Fruit fly (Drosophila melanogaster) whole organism, embryonic: Measurements from ENCODE around the gene Rbfox1.

ENCODE experiments used
- ATbp ChIP-seq: fragments of 200-800 bp; sonication (Bioruptor generic); optimal IDR thresholded peaks from 2 replicates; lab custom pipeline; 2017; ENCODE audit warnings: missing biosample characterization, mild to moderate bottlenecking, missing genetic modification characterization, missing genetic modification reagents
- Blimp-1 ChIP-seq: fragments of 200-800 bp; sonication (Bioruptor generic); optimal IDR thresholded peaks from 3 replicates; lab custom pipeline; 2018; ENCODE audit warnings: missing biosample characterization, missing genetic modification characterization, mild to moderate bottlenecking, moderate library complexity, missing genetic modification reagents
- CG10366 ChIP-seq: fragments of 200-800 bp; sonication (Bioruptor generic); IDR thresholded peaks from 2 replicates; pipeline ENCODE4 v1.3.6; 2022; ENCODE audit warnings: missing biosample characterization, missing genetic modification characterization
- CG10431 ChIP-seq: fragments of 200-800 bp; sonication (Bioruptor generic); optimal IDR thresholded peaks from 3 replicates; lab custom pipeline; 2018; ENCODE audit warnings: missing biosample characterization, mild to moderate bottlenecking, missing genetic modification characterization
- CG10543 ChIP-seq: fragments of 200-800 bp; sonication (Bioruptor generic); optimal IDR thresholded peaks from 3 replicates; lab custom pipeline; 2017; ENCODE audit warnings: missing biosample characterization, mild to moderate bottlenecking, missing genetic modification characterization, moderate library complexity
- CG10654 ChIP-seq: fragments of 200-800 bp; sonication (Bioruptor generic); optimal IDR thresholded peaks from 2 replicates; lab custom pipeline; 2016; ENCODE audit warnings: missing biosample characterization, missing genetic modification characterization
- CG11723 ChIP-seq: fragments of 200-800 bp; sonication (Bioruptor generic); optimal IDR thresholded peaks from 2 replicates; lab custom pipeline; 2017; ENCODE audit warnings: missing biosample characterization, mild to moderate bottlenecking, missing genetic modification characterization
- CG12219 ChIP-seq: fragments of 200-800 bp; sonication (Bioruptor generic); optimal IDR thresholded peaks from 3 replicates; lab custom pipeline; 2018; ENCODE audit warnings: missing biosample characterization, mild to moderate bottlenecking, missing genetic modification characterization
- CG12236 ChIP-seq: fragments of 200-800 bp; sonication (Bioruptor generic); optimal IDR thresholded peaks from 2 replicates; lab custom pipeline; 2016; ENCODE audit warnings: missing biosample characterization, missing genetic modification characterization
- CG12659 ChIP-seq: fragments of 200-800 bp; sonication (Bioruptor generic); optimal IDR thresholded peaks from 3 replicates; lab custom pipeline; 2017; ENCODE audit warnings: mild to moderate bottlenecking, missing biosample characterization, missing genetic modification reagents, missing genetic modification characterization
- CG13775 ChIP-seq: fragments of 200-800 bp; sonication (Bioruptor generic); optimal IDR thresholded peaks from 3 replicates; lab custom pipeline; 2017; ENCODE audit warnings: missing biosample characterization, mild to moderate bottlenecking, missing genetic modification characterization
- CG16779 ChIP-seq: fragments of 200-800 bp; sonication (Bioruptor generic); IDR thresholded peaks from 2 replicates; pipeline ENCODE4 v1.3.6; 2022; ENCODE audit warnings: missing biosample characterization, missing genetic modification characterization
- CG17568 ChIP-seq: fragments of 200-800 bp; sonication (Bioruptor generic); optimal IDR thresholded peaks from 2 replicates; lab custom pipeline; 2018; ENCODE audit warnings: missing biosample characterization, mild to moderate bottlenecking, missing genetic modification characterization, moderate library complexity
- CG18764 ChIP-seq: fragments of 200-800 bp; sonication (Bioruptor generic); optimal IDR thresholded peaks from 3 replicates; lab custom pipeline; 2016; ENCODE audit warnings: missing biosample characterization, missing genetic modification characterization
- CG2202 ChIP-seq: fragments of 200-800 bp; sonication (Bioruptor generic); optimal IDR thresholded peaks from 2 replicates; lab custom pipeline; 2018; ENCODE audit warnings: missing biosample characterization, mild to moderate bottlenecking, missing genetic modification characterization
- CG33557 ChIP-seq: fragments of 200-800 bp; sonication (Bioruptor generic); optimal IDR thresholded peaks from 2 replicates; lab custom pipeline; 2019; ENCODE audit warnings: missing biosample characterization, mild to moderate bottlenecking, missing genetic modification characterization, moderate library complexity
- CG3407 ChIP-seq: fragments of 200-800 bp; sonication (Bioruptor generic); optimal IDR thresholded peaks from 2 replicates; lab custom pipeline; 2018; ENCODE audit warnings: missing biosample characterization, mild to moderate bottlenecking, missing genetic modification characterization
- CG4707 ChIP-seq: fragments of 200-800 bp; sonication (Bioruptor generic); optimal IDR thresholded peaks from 2 replicates; lab custom pipeline; 2018; ENCODE audit warnings: missing biosample characterization, mild to moderate bottlenecking, missing genetic modification characterization, moderate library complexity
- CG6272 ChIP-seq: fragments of 200-800 bp; sonication (Bioruptor generic); IDR thresholded peaks from 2 replicates; pipeline ENCODE4 v1.3.6; 2022; ENCODE audit warnings: missing biosample characterization, missing genetic modification characterization
- CG6654 ChIP-seq: fragments of 200-800 bp; sonication (Bioruptor generic); optimal IDR thresholded peaks from 2 replicates; lab custom pipeline; 2017; ENCODE audit warnings: missing biosample characterization, mild to moderate bottlenecking, missing genetic modification characterization
- CG6683 ChIP-seq: fragments of 200-800 bp; sonication (Bioruptor generic); optimal IDR thresholded peaks from 2 replicates; lab custom pipeline; 2017; ENCODE audit warnings: missing biosample characterization, mild to moderate bottlenecking, missing genetic modification characterization, missing genetic modification reagents
- CG8281 ChIP-seq: fragments of 200-800 bp; sonication (Bioruptor generic); optimal IDR thresholded peaks from 2 replicates; lab custom pipeline; 2018; ENCODE audit warnings: missing biosample characterization, mild to moderate bottlenecking, missing genetic modification characterization, moderate library complexity
- CG8765 ChIP-seq: fragments of 200-800 bp; sonication (Bioruptor generic); IDR thresholded peaks from 2 replicates; pipeline ENCODE4 v1.3.6; 2022; ENCODE audit warnings: missing biosample characterization, missing genetic modification characterization
- CG8944 ChIP-seq: fragments of 200-800 bp; sonication (Bioruptor generic); optimal IDR thresholded peaks from 3 replicates; lab custom pipeline; 2016; ENCODE audit warnings: missing biosample characterization, missing genetic modification characterization
- CG9437 ChIP-seq: fragments of 200-800 bp; sonication (Bioruptor generic); optimal IDR thresholded peaks from 2 replicates; lab custom pipeline; 2018; ENCODE audit warnings: missing biosample characterization, mild to moderate bottlenecking, missing genetic modification characterization
- GATAe ChIP-seq: fragments of 200-800 bp; sonication (Bioruptor generic); conservative IDR thresholded peaks from 2 replicates; pipeline ENCODE4 v1.3.6; 2022; ENCODE audit warnings: missing biosample characterization, missing genetic modification characterization
- HLH54F ChIP-seq: fragments of 200-800 bp; sonication (Bioruptor generic); optimal IDR thresholded peaks from 3 replicates; lab custom pipeline; 2016; ENCODE audit warnings: missing biosample characterization, missing genetic modification characterization
- Hmx ChIP-seq: fragments of 200-800 bp; sonication (Bioruptor generic); optimal IDR thresholded peaks from 2 replicates; lab custom pipeline; 2016; ENCODE audit warnings: missing biosample characterization, missing genetic modification characterization
- Max ChIP-seq: fragments of 200-800 bp; sonication (Bioruptor generic); optimal IDR thresholded peaks from 2 replicates; lab custom pipeline; 2016; ENCODE audit warnings: missing biosample characterization, mild to moderate bottlenecking, missing genetic modification characterization
- Mes4 ChIP-seq: fragments of 200-800 bp; sonication (Bioruptor generic); optimal IDR thresholded peaks from 2 replicates; lab custom pipeline; 2016; ENCODE audit warnings: missing biosample characterization, missing genetic modification characterization
- NC2α ChIP-seq: fragments of 200-800 bp; sonication (Bioruptor generic); optimal IDR thresholded peaks from 2 replicates; lab custom pipeline; 2016; ENCODE audit warnings: missing biosample characterization, missing genetic modification characterization
- Oli ChIP-seq: fragments of 200-800 bp; sonication (Bioruptor generic); optimal IDR thresholded peaks from 2 replicates; lab custom pipeline; 2018; ENCODE audit warnings: missing biosample characterization, mild to moderate bottlenecking, missing genetic modification characterization, moderate library complexity
- ac ChIP-seq: fragments of 200-800 bp; sonication (Bioruptor generic); optimal IDR thresholded peaks from 3 replicates; lab custom pipeline; 2017; ENCODE audit warnings: missing biosample characterization, mild to moderate bottlenecking, missing genetic modification characterization
- al ChIP-seq: fragments of 200-800 bp; sonication (Bioruptor generic); IDR thresholded peaks from 2 replicates; pipeline ENCODE4 v1.3.6; 2022; ENCODE audit warnings: missing biosample characterization, missing genetic modification characterization
- crol ChIP-seq: fragments of 200-800 bp; sonication (Bioruptor generic); IDR thresholded peaks from 2 replicates; pipeline ENCODE4 v1.3.6; 2022; ENCODE audit warnings: missing biosample characterization, missing genetic modification characterization
- dmrt11E ChIP-seq: fragments of 200-800 bp; sonication (Bioruptor generic); optimal IDR thresholded peaks from 3 replicates; lab custom pipeline; 2018; ENCODE audit warnings: missing biosample characterization, mild to moderate bottlenecking, missing genetic modification characterization, moderate library complexity
- eve ChIP-seq, 2 experiments: fragments of >200 bp; optimal IDR thresholded peaks; 2 replicates each; lab custom pipeline; 2017; ENCODE audit warnings: missing biosample characterization in 2 of 2, missing genetic modification characterization in 2 of 2
- eyg ChIP-seq: fragments of 200-800 bp; sonication (Bioruptor generic); optimal IDR thresholded peaks from 3 replicates; lab custom pipeline; 2016; ENCODE audit warnings: missing biosample characterization, missing genetic modification characterization
- jigr1 ChIP-seq: fragments of 200-800 bp; sonication (Bioruptor generic); IDR thresholded peaks from 3 replicates; pipeline ENCODE4 v1.3.6; 2022; ENCODE audit warnings: missing biosample characterization, missing genetic modification characterization
- lilli ChIP-seq: fragments of 200-800 bp; sonication (Bioruptor generic); optimal IDR thresholded peaks from 3 replicates; lab custom pipeline; 2016; ENCODE audit warnings: missing biosample characterization, missing genetic modification characterization
- lmd ChIP-seq: fragments of 200-800 bp; sonication (Bioruptor generic); IDR thresholded peaks from 2 replicates; pipeline ENCODE4 v1.3.6; 2022; ENCODE audit warnings: missing biosample characterization, missing genetic modification characterization
- nau ChIP-seq: fragments of 200-800 bp; sonication (Bioruptor generic); optimal IDR thresholded peaks from 3 replicates; lab custom pipeline; 2017; ENCODE audit warnings: missing biosample characterization, mild to moderate bottlenecking, missing genetic modification characterization, missing genetic modification reagents
- p53 ChIP-seq: fragments of 200-800 bp; sonication (Bioruptor generic); optimal IDR thresholded peaks from 2 replicates; lab custom pipeline; 2016; ENCODE audit warnings: missing biosample characterization, missing genetic modification characterization
- pfk ChIP-seq: fragments of 200-800 bp; sonication (Bioruptor generic); optimal IDR thresholded peaks from 2 replicates; lab custom pipeline; 2018; ENCODE audit warnings: missing biosample characterization, mild to moderate bottlenecking, missing genetic modification characterization, moderate library complexity
- pros ChIP-seq: fragments of 200-800 bp; sonication (Bioruptor generic); optimal IDR thresholded peaks from 3 replicates; lab custom pipeline; 2019; ENCODE audit warnings: missing biosample characterization, mild to moderate bottlenecking, missing genetic modification characterization, moderate library complexity
- psq ChIP-seq: fragments of 200-800 bp; sonication (Bioruptor generic); optimal IDR thresholded peaks from 2 replicates; lab custom pipeline; 2017; ENCODE audit warnings: missing biosample characterization, missing genetic modification characterization
- sens-2 ChIP-seq: fragments of 200-800 bp; sonication (Bioruptor generic); IDR thresholded peaks from 2 replicates; pipeline ENCODE4 v1.3.6; 2022; ENCODE audit warnings: missing biosample characterization, missing genetic modification characterization
- stwl ChIP-seq: fragments of 200-800 bp; sonication (Bioruptor generic); optimal IDR thresholded peaks from 3 replicates; lab custom pipeline; 2018; ENCODE audit warnings: missing biosample characterization, mild to moderate bottlenecking, missing genetic modification characterization, moderate library complexity
- toy ChIP-seq: fragments of 200-800 bp; sonication (Bioruptor generic); IDR thresholded peaks from 2 replicates; pipeline ENCODE4 v1.3.6; 2022; ENCODE audit warnings: missing biosample characterization, missing genetic modification characterization
- vnd ChIP-seq: fragments of 200-800 bp; sonication (Bioruptor generic); IDR thresholded peaks from 3 replicates; pipeline ENCODE4 v1.3.6; 2022; ENCODE audit warnings: missing biosample characterization, missing genetic modification characterization; ENCODE audit not compliant: partially characterized antibody
- vvl ChIP-seq: fragments of 200-800 bp; sonication (Bioruptor generic); IDR thresholded peaks from 2 replicates; pipeline ENCODE4 v1.3.6; 2022; ENCODE audit warnings: missing biosample characterization, missing genetic modification characterization

The Rbfox1 gene

dm6 chr3L:10518945-10519344 lies 37.7 kb downstream of the Rbfox1 start (continued):
- peak; percentile 54 for TF ChIP-seq Oli (tag; lab: Kevin White, UChicago)
- TF ChIP-seq dmrt11E (tag; lab: Kevin White, UChicago) = peak; percentile 92
- peak; percentile 59 for TF ChIP-seq sens-2
- TF ChIP-seq CG11723 (GFP tag; lab: Kevin White, UChicago) = peak; percentile 79
- TF ChIP-seq CG33557 = peak; percentile 98
- no peak for TF ChIP-seq jigr1 (GFP tag; lab: Robert Waterston, UW)
- peak; percentile 74 for TF ChIP-seq CG12219 (GFP tag; lab: Kevin White, UChicago)
- peak; percentile 62 for TF ChIP-seq CG8281
- peak; percentile 71 for TF ChIP-seq Max (GFP tag; lab: Kevin White, UChicago)
- TF ChIP-seq p53 (GFP tag; lab: Kevin White, UChicago) = peak; percentile 80
- 0 out of 2 replicates have a peak, but pooled peaks have one; percentile 8 for TF ChIP-seq CG8765 (GFP tag; lab: Robert Waterston, UW)
- TF ChIP-seq al (GFP tag; lab: Robert Waterston, UW) = no peak
- TF ChIP-seq lmd = no peak
- peak; percentile 95 for TF ChIP-seq ATbp
- TF ChIP-seq nau (GFP tag; lab: Kevin White, UChicago) = peak; percentile 86
- peak; percentile 71 for TF ChIP-seq CG10431 (GFP tag; lab: Kevin White, UChicago)
- TF ChIP-seq ac (GFP tag; lab: Kevin White, UChicago) = peak; percentile 99
- peak; percentile 71 for TF ChIP-seq CG10654
- peak; percentile 87 for TF ChIP-seq Blimp-1 (GFP tag; lab: Kevin White, UChicago)
- TF ChIP-seq Hmx (GFP tag; lab: Kevin White, UChicago) = no peak
- peak; percentile 64 for TF ChIP-seq pfk
- peak; percentile 56 for TF ChIP-seq pros (GFP tag; lab: Kevin White, UChicago)
- TF ChIP-seq CG6654 (GFP tag; lab: Kevin White, UChicago) = peak; percentile 58
- peak; percentile 77 for TF ChIP-seq CG13775 (GFP tag; lab: Kevin White, UChicago)
- no peak for TF ChIP-seq crol
- no peak for TF ChIP-seq GATAe (GFP tag; lab: Robert Waterston, UW)
- TF ChIP-seq CG17568 (GFP tag; lab: Kevin White, UChicago) = peak; percentile 93
- TF ChIP-seq CG12236 (GFP tag; lab: Kevin White, UChicago) = peak; percentile 93
- peak; percentile 48; the same call in 1 of the 2 replicates for TF ChIP-seq CG16779 (GFP tag; lab: Robert Waterston, UW)
- TF ChIP-seq CG8944 (GFP tag; lab: Kevin White, UChicago) = peak; percentile 79
- peak; percentile 92 for TF ChIP-seq CG4707 (GFP tag; lab: Kevin White, UChicago)
- TF ChIP-seq HLH54F (GFP tag; lab: Kevin White, UChicago) = peak; percentile 53
- TF ChIP-seq CG6272 = no peak
- TF ChIP-seq eyg (GFP tag; lab: Kevin White, UChicago) = peak; percentile 66
- peak; percentile 69 for TF ChIP-seq stwl
- TF ChIP-seq toy (GFP tag; lab: Robert Waterston, UW) = no peak
- TF ChIP-seq CG2202 (tag; lab: Kevin White, UChicago) = peak; percentile 97
- peak; percentile 1 for TF ChIP-seq CG9437 (GFP tag; lab: Kevin White, UChicago)
- peak; percentile 41 for TF ChIP-seq lilli (GFP tag; lab: Kevin White, UChicago)
- peak; percentile 94 for TF ChIP-seq CG3407 (GFP tag; lab: Kevin White, UChicago)
- no peak for TF ChIP-seq eve (GFP tag; optimal IDR thresholded peaks at IDR 0.05; lab: Kevin White, UChicago)
- peak; percentile 85 for TF ChIP-seq CG18764 (GFP tag; lab: Kevin White, UChicago)
- TF ChIP-seq NC2α = peak; percentile 87
- TF ChIP-seq CG12659 (GFP tag; lab: Kevin White, UChicago) = peak; percentile 34
- no peak for TF ChIP-seq vnd (GFP tag; lab: Robert Waterston, UW)
- peak; percentile 89 for TF ChIP-seq Mes4 (GFP tag; lab: Kevin White, UChicago)
- TF ChIP-seq vvl (GFP tag; lab: Robert Waterston, UW) = peak; percentile 77
- TF ChIP-seq CG10366 (GFP tag; lab: Robert Waterston, UW) = peak; percentile 34; the same call in 1 of the 2 replicates
- TF ChIP-seq CG10543 (GFP tag; lab: Kevin White, UChicago) = peak; percentile 24
- peak; percentile 69 for TF ChIP-seq psq (GFP tag; lab: Kevin White, UChicago)
- TF ChIP-seq CG6683 = peak; percentile 53
